Worm (Caenorhabditis elegans): ENCODE measurements around the gene C09F12.2.

- TF ChIP-seq ceh-13 (GFP tag; optimal IDR thresholded peaks at IDR 0.05) (no peak), sea-1 (GFP tag; conservative IDR thresholded peaks at IDR 0.05) (no peak), flt-1 (GFP tag; IDR thresholded peaks at IDR 0.05) (no peak), ama-1 (optimal IDR thresholded peaks at IDR 0.05) (no peak), hnd-1 (tag; optimal IDR thresholded peaks at IDR 0.05) (no peak), hmg-4 (GFP tag; optimal IDR thresholded peaks at IDR 0.05) (no peak), tbx-37 (GFP tag; conservative IDR thresholded peaks at IDR 0.05) (no peak), tra-4 (tag; optimal IDR thresholded peaks at IDR 0.05) (no peak), pes-1 (GFP tag; IDR thresholded peaks at IDR 0.05) (no peak), F13C5.2 (tag; optimal IDR thresholded peaks at IDR 0.05) (no peak), hmbx-1 (tag; optimal IDR thresholded peaks at IDR 0.05) (no peak), aly-1 (tag; optimal IDR thresholded peaks at IDR 0.05) (no peak)
These were observed 44.8 kb upstream of the C09F12.2 start, which contains the start of gene ttr-31 for ce11 chrX:11008954-11009353.

Data from whole organism, early embryonic.